Worm (Caenorhabditis elegans) whole organism, young adult: Measurements from ENCODE around the gene R07B7.10.
A peak's percentile ranks its signal among the peaks of the same experiment; 100 is the strongest.

Experiments used
- F23B12.7 ChIP-seq: sonication (generic microtip); optimal IDR thresholded peaks from 2 replicates; lab custom pipeline; 2017; ENCODE audit warnings: missing genetic modification characterization, mild to moderate bottlenecking, missing compliant biosample characterization, antibody characterized with exemption, moderate library complexity; ENCODE audit not compliant: insufficient read depth
- F52B5.7 ChIP-seq: sonication (generic microtip); optimal IDR thresholded peaks from 2 replicates; lab custom pipeline; 2016; ENCODE audit warnings: mild to moderate bottlenecking, missing genetic modification characterization, missing compliant biosample characterization
- F57A8.1 ChIP-seq: fragments of 200-800 bp; sonication (Bioruptor generic); optimal IDR thresholded peaks from 2 replicates; lab custom pipeline; 2018; ENCODE audit warnings: mild to moderate bottlenecking, missing genetic modification characterization, moderate library complexity, missing compliant biosample characterization
- F57C9.4 ChIP-seq: sonication (generic microtip); optimal IDR thresholded peaks from 2 replicates; lab custom pipeline; 2017; ENCODE audit warnings: mild to moderate bottlenecking, missing genetic modification characterization, missing compliant biosample characterization
- akir-1 ChIP-seq: fragments of 200-800 bp; sonication (Bioruptor generic); optimal IDR thresholded peaks from 2 replicates; lab custom pipeline; 2018; ENCODE audit warnings: mild to moderate bottlenecking, missing genetic modification characterization, moderate library complexity, missing compliant biosample characterization
- ama-1 ChIP-seq, 3 experiments: fragments of 150-350 bp in 1 of 3; sonication (generic microtip) in 2 of 3; optimal IDR thresholded peaks; 2 replicates each; lab custom pipeline; 2014 to 2018; ENCODE audit warnings: missing biosample characterization in 2 of 3, missing genetic modification characterization in 2 of 3, missing genetic modification reagents in 2 of 3
- atf-7 ChIP-seq: sonication (generic microtip); optimal IDR thresholded peaks from 2 replicates; lab custom pipeline; 2017; ENCODE audit warnings: mild to moderate bottlenecking, missing genetic modification characterization, missing compliant biosample characterization
- attf-5 ChIP-seq: fragments of 200-800 bp; sonication (Bioruptor generic); optimal IDR thresholded peaks from 2 replicates; lab custom pipeline; 2018; ENCODE audit warnings: mild to moderate bottlenecking, missing genetic modification characterization, missing compliant biosample characterization
- attf-6 ChIP-seq: fragments of 200-800 bp; sonication (Bioruptor generic); IDR thresholded peaks from 2 replicates; pipeline ENCODE4 v1.3.6; 2022; ENCODE audit warnings: missing genetic modification reagents, missing genetic modification characterization, missing compliant biosample characterization
- bed-2 ChIP-seq: fragments of 200-800 bp; sonication (Bioruptor generic); IDR thresholded peaks from 2 replicates; pipeline ENCODE4 v1.3.6; 2022; ENCODE audit warnings: missing genetic modification reagents, missing genetic modification characterization, missing compliant biosample characterization
- ccch-3 ChIP-seq: fragments of 200-800 bp; sonication (Bioruptor generic); optimal IDR thresholded peaks from 2 replicates; lab custom pipeline; 2018; ENCODE audit warnings: mild to moderate bottlenecking, missing genetic modification characterization, missing compliant biosample characterization
- cebp-1 ChIP-seq, 2 experiments: fragments of 200-800 bp in 1 of 2; sonication (Bioruptor generic) in 1 of 2; sonication (generic microtip) in 1 of 2; IDR thresholded peaks in 1 of 2; optimal IDR thresholded peaks in 1 of 2; 2 replicates each; pipeline versions ENCODE4 v1.3.6 to Lab custom; 2017 to 2022; ENCODE audit warnings: missing compliant biosample characterization in 2 of 2, missing genetic modification characterization in 2 of 2, mild to moderate bottlenecking in 1 of 2, missing genetic modification reagents in 1 of 2, moderate library complexity in 1 of 2
- ceh-27 ChIP-seq: fragments of 200-800 bp; sonication (Bioruptor generic); optimal IDR thresholded peaks from 2 replicates; lab custom pipeline; 2018; ENCODE audit warnings: mild to moderate bottlenecking, missing genetic modification characterization, moderate library complexity, missing compliant biosample characterization
- ceh-40 ChIP-seq: fragments of 200-800 bp; sonication (Bioruptor generic); IDR thresholded peaks from 2 replicates; pipeline ENCODE4 v1.3.6; 2022; ENCODE audit warnings: missing genetic modification characterization, missing compliant biosample characterization
- ceh-79 ChIP-seq: sonication (generic microtip); optimal IDR thresholded peaks from 2 replicates; lab custom pipeline; 2017; ENCODE audit warnings: mild to moderate bottlenecking, missing genetic modification characterization, missing compliant biosample characterization
- dox-1 ChIP-seq: fragments of 200-800 bp; sonication (Bioruptor generic); IDR thresholded peaks from 2 replicates; pipeline ENCODE4 v1.3.6; 2022; ENCODE audit warnings: missing genetic modification reagents, missing genetic modification characterization, missing compliant biosample characterization
- egl-44 ChIP-seq: fragments of 200-800 bp; sonication (Bioruptor generic); IDR thresholded peaks from 2 replicates; pipeline ENCODE4 v1.3.6; 2022; ENCODE audit warnings: missing genetic modification reagents, missing genetic modification characterization, missing compliant biosample characterization
- ekl-4 ChIP-seq: fragments of 200-800 bp; sonication (Bioruptor generic); IDR thresholded peaks from 2 replicates; pipeline ENCODE4 v1.3.6; 2022; ENCODE audit warnings: missing genetic modification reagents, missing genetic modification characterization, missing compliant biosample characterization
- gei-17 ChIP-seq: fragments of 200-800 bp; sonication (Bioruptor generic); optimal IDR thresholded peaks from 2 replicates; lab custom pipeline; 2018; ENCODE audit warnings: mild to moderate bottlenecking, missing genetic modification characterization, missing compliant biosample characterization
- him-1 ChIP-seq: sonication (generic microtip); optimal IDR thresholded peaks from 2 replicates; lab custom pipeline; 2016; ENCODE audit warnings: missing genotype, missing genetic modification reagents, missing genetic modification characterization, missing compliant biosample characterization
- hlh-12 ChIP-seq: sonication (generic microtip); optimal IDR thresholded peaks from 2 replicates; lab custom pipeline; 2016; ENCODE audit warnings: missing genetic modification characterization, missing compliant biosample characterization
- hmg-1.2 ChIP-seq: fragments of 200-800 bp; sonication (Bioruptor generic); IDR thresholded peaks from 2 replicates; pipeline ENCODE4 v1.3.6; 2022; ENCODE audit warnings: missing genetic modification reagents, missing genetic modification characterization, missing compliant biosample characterization
- hmg-20 ChIP-seq: fragments of 200-800 bp; sonication (Bioruptor generic); IDR thresholded peaks from 2 replicates; pipeline ENCODE4 v1.3.6; 2022; ENCODE audit warnings: missing genetic modification reagents, missing genetic modification characterization, missing compliant biosample characterization
- hrde-1 ChIP-seq: sonication (generic microtip); optimal IDR thresholded peaks from 2 replicates; lab custom pipeline; 2016; ENCODE audit warnings: missing genetic modification characterization, mild to moderate bottlenecking, missing compliant biosample characterization, moderate library complexity, missing genotype, missing genetic modification reagents, borderline replicate concordance
- hsf-1 ChIP-seq: fragments of 200-800 bp; sonication (Bioruptor generic); IDR thresholded peaks from 2 replicates; pipeline ENCODE4 v1.3.6; 2022; ENCODE audit warnings: missing genetic modification reagents, missing genetic modification characterization, missing compliant biosample characterization
- lag-1 ChIP-seq: fragments of 200-800 bp; sonication (Bioruptor generic); IDR thresholded peaks from 2 replicates; pipeline ENCODE4 v1.3.6; 2022; ENCODE audit warnings: missing genetic modification reagents, missing genetic modification characterization, missing compliant biosample characterization
- lin-54 ChIP-seq: fragments of 200-800 bp; sonication (Bioruptor generic); optimal IDR thresholded peaks from 2 replicates; lab custom pipeline; 2018; ENCODE audit warnings: mild to moderate bottlenecking, missing genetic modification characterization, missing compliant biosample characterization
- lsl-1 ChIP-seq: fragments of 200-800 bp; sonication (Bioruptor generic); optimal IDR thresholded peaks from 2 replicates; lab custom pipeline; 2018; ENCODE audit warnings: mild to moderate bottlenecking, missing genetic modification characterization, moderate library complexity, missing compliant biosample characterization
- madf-6 ChIP-seq: fragments of 200-800 bp; sonication (Bioruptor generic); IDR thresholded peaks from 2 replicates; pipeline ENCODE4 v1.3.6; 2022; ENCODE audit warnings: missing genetic modification reagents, missing genetic modification characterization, missing compliant biosample characterization
- mes-4 ChIP-seq: sonication (generic microtip); optimal IDR thresholded peaks from 2 replicates; lab custom pipeline; 2016; ENCODE audit warnings: missing genotype, missing genetic modification characterization, missing compliant biosample characterization
- nfya-1 ChIP-seq: sonication (generic microtip); optimal IDR thresholded peaks from 2 replicates; lab custom pipeline; 2017; ENCODE audit warnings: antibody characterized with exemption, missing compliant biosample characterization, missing genetic modification characterization, borderline replicate concordance; ENCODE audit not compliant: insufficient read depth
- nhr-120 ChIP-seq: fragments of 200-800 bp; sonication (Bioruptor generic); IDR thresholded peaks from 2 replicates; pipeline ENCODE4 v1.3.6; 2022; ENCODE audit warnings: missing genetic modification characterization, missing compliant biosample characterization
- nhr-179 ChIP-seq: sonication (generic microtip); optimal IDR thresholded peaks from 2 replicates; lab custom pipeline; 2016; ENCODE audit warnings: mild to moderate bottlenecking, missing genetic modification characterization, missing compliant biosample characterization
- nhr-80 ChIP-seq: sonication (generic microtip); optimal IDR thresholded peaks from 2 replicates; lab custom pipeline; 2016; ENCODE audit warnings: missing genetic modification characterization, missing compliant biosample characterization
- nhr-90 ChIP-seq: sonication (generic microtip); optimal IDR thresholded peaks from 2 replicates; lab custom pipeline; 2016; ENCODE audit warnings: missing genotype, mild to moderate bottlenecking, missing genetic modification characterization, missing compliant biosample characterization
- rec-8 ChIP-seq, 2 experiments: sonication (generic microtip); optimal IDR thresholded peaks; 2 replicates each; lab custom pipeline; 2016; ENCODE audit warnings: mild to moderate bottlenecking in 2 of 2, missing genetic modification characterization in 2 of 2, missing genetic modification reagents in 2 of 2, missing genotype in 2 of 2, missing biosample characterization in 1 of 2, missing compliant biosample characterization in 1 of 2, moderate library complexity in 1 of 2
- repo-1 ChIP-seq: sonication (generic microtip); optimal IDR thresholded peaks from 2 replicates; lab custom pipeline; 2017; ENCODE audit warnings: mild to moderate bottlenecking, missing genetic modification characterization, missing compliant biosample characterization
- sea-2 ChIP-seq: fragments of 200-800 bp; sonication (Bioruptor generic); IDR thresholded peaks from 2 replicates; pipeline ENCODE4 v1.3.6; 2022; ENCODE audit warnings: missing genetic modification characterization, missing compliant biosample characterization
- snpc-1.3 ChIP-seq: sonication (generic microtip); optimal IDR thresholded peaks from 2 replicates; lab custom pipeline; 2017; ENCODE audit warnings: missing genetic modification characterization, mild to moderate bottlenecking, missing compliant biosample characterization, antibody characterized with exemption, moderate library complexity, missing genotype, missing genetic modification reagents; ENCODE audit not compliant: insufficient read depth
- snpc-3.4 ChIP-seq: sonication (generic microtip); optimal IDR thresholded peaks from 2 replicates; lab custom pipeline; 2017; ENCODE audit warnings: missing genetic modification characterization, mild to moderate bottlenecking, missing compliant biosample characterization, antibody characterized with exemption, moderate library complexity, missing genotype, missing genetic modification reagents
- snpc-4 ChIP-seq, 5 experiments: fragments of 150-350 bp in 1 of 5; sonication (generic microtip) in 4 of 5; optimal IDR thresholded peaks; 2 replicates each; lab custom pipeline; 2014 to 2018; ENCODE audit warnings: missing genetic modification characterization in 5 of 5, missing biosample characterization in 3 of 5, antibody characterized with exemption in 2 of 5, mild to moderate bottlenecking in 2 of 5, missing compliant biosample characterization in 2 of 5, missing genotype in 2 of 5, moderate library complexity in 2 of 5, missing genetic modification reagents in 1 of 5
- sptf-2 ChIP-seq: fragments of 200-800 bp; sonication (Bioruptor generic); optimal IDR thresholded peaks from 2 replicates; lab custom pipeline; 2018; ENCODE audit warnings: mild to moderate bottlenecking, missing genetic modification characterization, missing compliant biosample characterization
- ztf-18 ChIP-seq: sonication (generic microtip); optimal IDR thresholded peaks from 2 replicates; lab custom pipeline; 2016; ENCODE audit warnings: missing genotype, mild to moderate bottlenecking, missing genetic modification characterization, missing compliant biosample characterization
- ztf-22 ChIP-seq: fragments of 200-800 bp; sonication (Bioruptor generic); optimal IDR thresholded peaks from 2 replicates; lab custom pipeline; 2018; ENCODE audit warnings: mild to moderate bottlenecking, missing genetic modification characterization, moderate library complexity, missing compliant biosample characterization
- ztf-25 ChIP-seq: fragments of 200-800 bp; sonication (Bioruptor generic); IDR thresholded peaks from 2 replicates; pipeline ENCODE4 v1.3.6; 2022; ENCODE audit warnings: missing genetic modification reagents, missing genetic modification characterization, missing compliant biosample characterization
- ztf-6 ChIP-seq: fragments of 200-800 bp; sonication (Bioruptor generic); IDR thresholded peaks from 2 replicates; pipeline ENCODE4 v1.3.6; 2022; ENCODE audit warnings: missing genetic modification reagents, missing genetic modification characterization, missing compliant biosample characterization

Gene R07B7.10

ce11 chrV:12063036-12063435 lies 20.0 kb upstream of the R07B7.10 start, which contains the start of gene clh-6 (continued):
- TF ChIP-seq snpc-1.3 (tag; lab: Kevin White, UChicago) (no peak), atf-7 (tag; lab: Kevin White, UChicago) (no peak), ztf-18 (tag; lab: Kevin White, UChicago) (no peak), F23B12.7 (tag; lab: Kevin White, UChicago) (no peak), cebp-1 (GFP tag; IDR thresholded peaks at IDR 0.05; lab: Robert Waterston, UW) (no peak), cebp-1 (tag; optimal IDR thresholded peaks at IDR 0.05; lab: Kevin White, UChicago) (peak; percentile 35), ama-1 (optimal IDR thresholded peaks at IDR 0.05; lab: Kevin White, UChicago) (peak; percentile 38), ama-1 (GFP tag; optimal IDR thresholded peaks at IDR 0.05; lab: Kevin White, UChicago) (peak; percentile 14 to 72), ceh-40 (GFP tag; lab: Robert Waterston, UW) (no peak), rec-8 (tag; optimal IDR thresholded peaks at IDR 0.05; lab: Kevin White, UChicago) (no peak), F57C9.4 (tag; lab: Kevin White, UChicago) (no peak), sea-2 (GFP tag; lab: Robert Waterston, UW) (no peak), egl-44 (no peak), mes-4 (no peak), repo-1 (tag; lab: Kevin White, UChicago) (peak; percentile 69), bed-2 (GFP tag; lab: Robert Waterston, UW) (no peak), gei-17 (GFP tag; lab: Kevin White, UChicago) (no peak), hsf-1 (peak; percentile 51; the same call in 1 of the 2 replicates), ceh-27 (GFP tag; lab: Kevin White, UChicago) (no peak), him-1 (tag; lab: Kevin White, UChicago) (no peak), ztf-22 (no peak), snpc-4 (GFP tag; optimal IDR thresholded peaks at IDR 0.05; lab: Kevin White, UChicago) (no peak), snpc-4 (tag; optimal IDR thresholded peaks at IDR 0.05; lab: Kevin White, UChicago) (peak in 1 of 4 experiments; percentile 18), akir-1 (GFP tag; lab: Kevin White, UChicago) (peak; percentile 28), nhr-120 (no peak), ceh-79 (tag; lab: Kevin White, UChicago) (no peak), madf-6 (0 out of 2 replicates have a peak, but pooled peaks have one; percentile 33), ztf-25 (GFP tag; lab: Robert Waterston, UW) (no peak), snpc-3.4 (tag; lab: Kevin White, UChicago) (peak; percentile 51), F57A8.1 (GFP tag; lab: Kevin White, UChicago) (no peak), F52B5.7 (tag; lab: Kevin White, UChicago) (no peak), hlh-12 (tag; lab: Kevin White, UChicago) (no peak), hmg-20 (no peak), ztf-6 (GFP tag; lab: Robert Waterston, UW) (no peak), nfya-1 (tag; lab: Kevin White, UChicago) (no peak), nhr-90 (tag; lab: Kevin White, UChicago) (no peak), lag-1 (no peak), attf-6 (0 out of 2 replicates have a peak, but pooled peaks have one; percentile 29), nhr-80 (tag; lab: Kevin White, UChicago) (no peak)

- no peak for TF ChIP-seq lsl-1 (GFP tag; lab: Kevin White, UChicago)
- TF ChIP-seq lin-54 (GFP tag; lab: Kevin White, UChicago) = peak; percentile 23
- 0 out of 2 replicates have a peak, but pooled peaks have one; percentile 31 for TF ChIP-seq ekl-4 (GFP tag; lab: Robert Waterston, UW)
- peak; percentile 21 for TF ChIP-seq attf-5 (GFP tag; lab: Kevin White, UChicago)
- no peak for TF ChIP-seq hrde-1 (tag; lab: Kevin White, UChicago)
- no peak for TF ChIP-seq ccch-3
- TF ChIP-seq attf-6 = 0 out of 2 replicates have a peak, but pooled peaks have one; percentile 31
- no peak for TF ChIP-seq cebp-1 (GFP tag; IDR thresholded peaks at IDR 0.05; lab: Robert Waterston, UW)
- peak; percentile 36 for TF ChIP-seq cebp-1 (tag; optimal IDR thresholded peaks at IDR 0.05; lab: Kevin White, UChicago)
- no peak for TF ChIP-seq egl-44
- TF ChIP-seq hmg-1.2 = peak; percentile 26; the same call in 1 of the 2 replicates
- no peak for TF ChIP-seq dox-1 (GFP tag; lab: Robert Waterston, UW)
- no peak for TF ChIP-seq sptf-2
- TF ChIP-seq nhr-179 = no peak
Measured at ce11 chrV:12065369-12065768, 17.6 kb upstream of the R07B7.10 start, which contains the start of gene pqn-53. Gene pqn-53, minus strand, starts transcription at chrV:12065391.
